Fruit fly (Drosophila melanogaster) whole organism, adult: ENCODE results near the gene Rel.
A peak's percentile ranks its signal among the peaks of the same experiment; 100 is the strongest.

Experiments
- CG11617 ChIP-seq: fragments of 200-800 bp; sonication (Bioruptor generic); optimal IDR thresholded peaks from 2 replicates; lab custom pipeline; 2017; ENCODE audit warnings: mild to moderate bottlenecking, missing biosample characterization, missing genetic modification reagents, missing genetic modification characterization
- CG12768 ChIP-seq: fragments of 200-800 bp; sonication (Bioruptor generic); optimal IDR thresholded peaks from 2 replicates; lab custom pipeline; 2017; ENCODE audit warnings: missing biosample characterization, missing genetic modification characterization, mild to moderate bottlenecking, moderate library complexity, missing genetic modification reagents
- CG14711 ChIP-seq: fragments of 200-800 bp; sonication (Bioruptor generic); optimal IDR thresholded peaks from 2 replicates; lab custom pipeline; 2018; ENCODE audit warnings: missing biosample characterization, mild to moderate bottlenecking, missing genetic modification characterization, moderate library complexity
- CG1620 ChIP-seq: fragments of 200-800 bp; sonication (Bioruptor generic); optimal IDR thresholded peaks from 2 replicates; lab custom pipeline; 2016; ENCODE audit warnings: missing biosample characterization, missing genetic modification characterization
- CG33017 ChIP-seq: fragments of 200-800 bp; sonication (Bioruptor generic); optimal IDR thresholded peaks from 2 replicates; lab custom pipeline; 2018; ENCODE audit warnings: missing biosample characterization, mild to moderate bottlenecking, missing genetic modification characterization, moderate library complexity
- CG5204 ChIP-seq: fragments of 200-800 bp; sonication (Bioruptor generic); optimal IDR thresholded peaks from 2 replicates; lab custom pipeline; 2016; ENCODE audit warnings: missing biosample characterization, missing genetic modification characterization
- CG7045 ChIP-seq: fragments of 200-800 bp; sonication (Bioruptor generic); optimal IDR thresholded peaks from 2 replicates; lab custom pipeline; 2017; ENCODE audit warnings: missing biosample characterization, mild to moderate bottlenecking, missing genetic modification characterization
- CG7101 ChIP-seq: fragments of 200-800 bp; sonication (Bioruptor generic); optimal IDR thresholded peaks from 2 replicates; lab custom pipeline; 2018; ENCODE audit warnings: missing biosample characterization, mild to moderate bottlenecking, missing genetic modification characterization, moderate library complexity
- Clk ChIP-seq: fragments of 200-800 bp; sonication (Bioruptor generic); optimal IDR thresholded peaks from 2 replicates; lab custom pipeline; 2017; ENCODE audit warnings: missing biosample characterization, missing genetic modification characterization
- Crg-1 ChIP-seq: fragments of 200-800 bp; sonication (Bioruptor generic); optimal IDR thresholded peaks from 2 replicates; lab custom pipeline; 2016; ENCODE audit warnings: missing biosample characterization, missing genetic modification characterization
- Hr96 ChIP-seq: fragments of 200-800 bp; sonication (Bioruptor generic); optimal IDR thresholded peaks from 2 replicates; lab custom pipeline; 2016; ENCODE audit warnings: missing biosample characterization, missing genetic modification characterization
- Mnt ChIP-seq: fragments of 200-800 bp; sonication (Bioruptor generic); optimal IDR thresholded peaks from 2 replicates; lab custom pipeline; 2016; ENCODE audit warnings: missing biosample characterization, mild to moderate bottlenecking, missing genetic modification characterization
- bab1 ChIP-seq: fragments of 200-800 bp; sonication (Bioruptor generic); optimal IDR thresholded peaks from 3 replicates; lab custom pipeline; 2019; ENCODE audit warnings: missing biosample characterization, mild to moderate bottlenecking, missing genetic modification characterization, moderate library complexity
- cic ChIP-seq: fragments of 200-800 bp; sonication (Bioruptor generic); optimal IDR thresholded peaks from 2 replicates; lab custom pipeline; 2017; ENCODE audit warnings: missing biosample characterization, mild to moderate bottlenecking, missing genetic modification characterization, moderate library complexity
- cnc ChIP-seq, 2 experiments: fragments of >200 bp; optimal IDR thresholded peaks; 2 replicates each; lab custom pipeline; 2017
- kay ChIP-seq: fragments of 200-800 bp; sonication (Bioruptor generic); peaks from one replicate; lab custom pipeline; 2016; ENCODE audit warnings: missing biosample characterization, missing genetic modification characterization, borderline replicate concordance
- ovo ChIP-seq: fragments of 200-800 bp; sonication (Bioruptor generic); optimal IDR thresholded peaks from 2 replicates; lab custom pipeline; 2016; ENCODE audit warnings: missing biosample characterization, missing genetic modification characterization
- pad ChIP-seq: fragments of 200-800 bp; sonication (Bioruptor generic); optimal IDR thresholded peaks from 3 replicates; lab custom pipeline; 2017; ENCODE audit warnings: missing biosample characterization, missing genetic modification characterization, mild to moderate bottlenecking, moderate library complexity, missing genetic modification reagents
- tj ChIP-seq: fragments of 200-800 bp; sonication (Bioruptor generic); optimal IDR thresholded peaks from 3 replicates; lab custom pipeline; 2017; ENCODE audit warnings: missing biosample characterization, mild to moderate bottlenecking, missing genetic modification characterization, moderate library complexity
- toe ChIP-seq: fragments of 200-800 bp; sonication (Bioruptor generic); optimal IDR thresholded peaks from 2 replicates; lab custom pipeline; 2016; ENCODE audit warnings: missing biosample characterization, missing genetic modification characterization

Gene Rel

dm6 chr3R:9057032-9057397 is 9.2 kb upstream of the Rel start:
- TF ChIP-seq CG5204 (GFP tag; lab: Kevin White, UChicago) = no peak
- TF ChIP-seq toe (GFP tag; lab: Kevin White, UChicago) = no peak

- no peak for TF ChIP-seq CG7045
- TF ChIP-seq kay = peak; percentile 83
- TF ChIP-seq pad = peak; percentile 90
- peak; percentile 40 for TF ChIP-seq ovo
- peak; percentile 50 for TF ChIP-seq Hr96 (GFP tag; lab: Kevin White, UChicago)
- no peak for TF ChIP-seq Clk (GFP tag; lab: Kevin White, UChicago)
- peak; percentile 37 for TF ChIP-seq Mnt (GFP tag; lab: Kevin White, UChicago)
- TF ChIP-seq CG7101 = no peak
- no peak for TF ChIP-seq CG5204 (GFP tag; lab: Kevin White, UChicago)
- TF ChIP-seq CG11617 = no peak
- TF ChIP-seq CG33017 = peak; percentile 31
- TF ChIP-seq Crg-1 (GFP tag; lab: Kevin White, UChicago) = no peak
Measured at dm6 chr3R:9056409-9057031, 8.7 kb upstream of the Rel start.

dm6 chr3R:9055119-9056105 is 7.6 kb upstream of the Rel start:
- TF ChIP-seq kay = peak; percentile 92
- no peak for TF ChIP-seq CG12768
- TF ChIP-seq Crg-1 (GFP tag; lab: Kevin White, UChicago) = no peak
- peak; percentile 9 for TF ChIP-seq pad
- TF ChIP-seq cnc (optimal IDR thresholded peaks at IDR 0.05; lab: Kevin White, UChicago) = no peak
- TF ChIP-seq Hr96 (GFP tag; lab: Kevin White, UChicago) = peak; percentile 52
- no peak for TF ChIP-seq ovo
- no peak for TF ChIP-seq cic (GFP tag; lab: Kevin White, UChicago)
- peak; percentile 89 for TF ChIP-seq bab1 (GFP tag; lab: Kevin White, UChicago)
- TF ChIP-seq CG1620 (GFP tag; lab: Kevin White, UChicago) = peak; percentile 59
- TF ChIP-seq CG11617 = peak; percentile 44
- TF ChIP-seq CG7045 = peak; percentile 77
- peak; percentile 83 for TF ChIP-seq CG14711 (tag; lab: Kevin White, UChicago)
- TF ChIP-seq Clk (GFP tag; lab: Kevin White, UChicago) = no peak
- TF ChIP-seq toe (GFP tag; lab: Kevin White, UChicago) = peak; percentile 14
- peak; percentile 73 for TF ChIP-seq CG33017
- peak; percentile 43 for TF ChIP-seq CG5204 (GFP tag; lab: Kevin White, UChicago)
- TF ChIP-seq CG7101 = peak; percentile 79
- TF ChIP-seq Mnt (GFP tag; lab: Kevin White, UChicago) = peak; percentile 62
- peak; percentile 86 for TF ChIP-seq tj (GFP tag; lab: Kevin White, UChicago)

- TF ChIP-seq CG33017 (peak; percentile 11), kay (peak; percentile 98), ovo (peak; percentile 27), CG1620 (GFP tag; lab: Kevin White, UChicago) (no peak), CG11617 (peak; percentile 11), Clk (GFP tag; lab: Kevin White, UChicago) (no peak), CG14711 (tag; lab: Kevin White, UChicago) (peak; percentile 55), pad (peak; percentile 27), toe (GFP tag; lab: Kevin White, UChicago) (no peak), Mnt (GFP tag; lab: Kevin White, UChicago) (peak; percentile 24), CG7045 (peak; percentile 42), cic (GFP tag; lab: Kevin White, UChicago) (peak; percentile 61), bab1 (GFP tag; lab: Kevin White, UChicago) (peak; percentile 63), tj (GFP tag; lab: Kevin White, UChicago) (peak; percentile 97), CG7101 (peak; percentile 68), CG12768 (no peak), Hr96 (GFP tag; lab: Kevin White, UChicago) (no peak), cnc (optimal IDR thresholded peaks at IDR 0.05; lab: Kevin White, UChicago) (no peak), CG5204 (GFP tag; lab: Kevin White, UChicago) (no peak), Crg-1 (GFP tag; lab: Kevin White, UChicago) (no peak)
Measured at dm6 chr3R:9054442-9055118, 6.8 kb upstream of the Rel start.

dm6 chr3R:9053850-9054441 is 6.2 kb upstream of the Rel start:
- TF ChIP-seq cnc (optimal IDR thresholded peaks at IDR 0.05; lab: Kevin White, UChicago) (peak; percentile 80 to 97), bab1 (GFP tag; lab: Kevin White, UChicago) (no peak), cic (GFP tag; lab: Kevin White, UChicago) (peak; percentile 96), kay (no peak), Hr96 (GFP tag; lab: Kevin White, UChicago) (peak; percentile 79), CG11617 (peak; percentile 75), CG33017 (peak; percentile 69), toe (GFP tag; lab: Kevin White, UChicago) (peak; percentile 69), CG12768 (peak; percentile 74), Crg-1 (GFP tag; lab: Kevin White, UChicago) (no peak), Mnt (GFP tag; lab: Kevin White, UChicago) (peak; percentile 87), CG7045 (peak; percentile 60), CG7101 (peak; percentile 69), tj (GFP tag; lab: Kevin White, UChicago) (no peak), CG5204 (GFP tag; lab: Kevin White, UChicago) (no peak), CG14711 (tag; lab: Kevin White, UChicago) (peak; percentile 52), Clk (GFP tag; lab: Kevin White, UChicago) (peak; percentile 7), pad (peak; percentile 38)
